Fruit fly (Drosophila melanogaster): ENCODE results near the gene Toll-6.
A peak's percentile ranks its signal among the peaks of the same experiment; 100 is the strongest.

Gene Toll-6

dm6 chr3L:15336277-15336821 lies at the start of gene Toll-6 (continued):
- TF ChIP-seq CG11456 (GFP tag; IDR thresholded peaks at IDR 0.05) = no peak
- TF ChIP-seq CG42726 (GFP tag; IDR thresholded peaks at IDR 0.05; ENCODE audit: partially characterized antibody) = peak; percentile 55
- no peak for TF ChIP-seq Mad (GFP tag; optimal IDR thresholded peaks at IDR 0.05)
- TF ChIP-seq Opbp (GFP tag; IDR thresholded peaks at IDR 0.05; ENCODE audit: partially characterized antibody) = peak; percentile 45; the same call in 2 of the 3 replicates
- no peak for TF ChIP-seq Hand (GFP tag; optimal IDR thresholded peaks at IDR 0.05)
- TF ChIP-seq ranshi (GFP tag; IDR thresholded peaks at IDR 0.05) = no peak
- TF ChIP-seq CG9215 (GFP tag; IDR thresholded peaks at IDR 0.05) = no peak
- TF ChIP-seq vnd (GFP tag; IDR thresholded peaks at IDR 0.05; ENCODE audit: partially characterized antibody) = no peak
- no peak for TF ChIP-seq dan (GFP tag; IDR thresholded peaks at IDR 0.05)
- no peak for TF ChIP-seq klu (GFP tag; IDR thresholded peaks at IDR 0.05)
- no peak for TF ChIP-seq CG8765 (GFP tag; IDR thresholded peaks at IDR 0.05)
- TF ChIP-seq insv (GFP tag; optimal IDR thresholded peaks at IDR 0.05) = no peak
- TF ChIP-seq CG10565 (GFP tag; optimal IDR thresholded peaks at IDR 0.05) = no peak
- TF ChIP-seq dimm (GFP tag; IDR thresholded peaks at IDR 0.05) = no peak
- TF ChIP-seq jumu (GFP tag; optimal IDR thresholded peaks at IDR 0.05) = no peak
- TF ChIP-seq ems (GFP tag; optimal IDR thresholded peaks at IDR 0.05) = no peak
- TF ChIP-seq CG7786 (GFP tag; optimal IDR thresholded peaks at IDR 0.05) = no peak
- peak; percentile 44 for TF ChIP-seq NC2β (GFP tag; optimal IDR thresholded peaks at IDR 0.05)
- TF ChIP-seq Dip3 (GFP tag; optimal IDR thresholded peaks at IDR 0.05) = no peak
- no peak for TF ChIP-seq CG6175 (GFP tag; IDR thresholded peaks at IDR 0.05)
- TF ChIP-seq ci (GFP tag; IDR thresholded peaks at IDR 0.05) = no peak
- no peak for TF ChIP-seq Ets97D (GFP tag; optimal IDR thresholded peaks at IDR 0.05)
- no peak for TF ChIP-seq repo (GFP tag; optimal IDR thresholded peaks at IDR 0.05)
- no peak for TF ChIP-seq luna (GFP tag; optimal IDR thresholded peaks at IDR 0.05)
- no peak for TF ChIP-seq Mes4 (GFP tag; optimal IDR thresholded peaks at IDR 0.05)
- TF ChIP-seq kay (GFP tag; optimal IDR thresholded peaks at IDR 0.05) = no peak
- no peak for TF ChIP-seq grn (GFP tag; optimal IDR thresholded peaks at IDR 0.05)
- TF ChIP-seq CG16815 (GFP tag; optimal IDR thresholded peaks at IDR 0.05) = no peak
- TF ChIP-seq CG1024 (GFP tag; IDR thresholded peaks at IDR 0.05) = no peak
- TF ChIP-seq HLHmδ (GFP tag; optimal IDR thresholded peaks at IDR 0.05) = peak; percentile 38
- TF ChIP-seq CG30403 (GFP tag; optimal IDR thresholded peaks at IDR 0.05) = no peak
- peak; percentile 41 for TF ChIP-seq ewg (GFP tag; optimal IDR thresholded peaks at IDR 0.05)
- TF ChIP-seq gcm2 (GFP tag; optimal IDR thresholded peaks at IDR 0.05) = no peak
- TF ChIP-seq Nf-YB (GFP tag; optimal IDR thresholded peaks at IDR 0.05) = peak; percentile 16
- no peak for TF ChIP-seq CG10274 (GFP tag; optimal IDR thresholded peaks at IDR 0.05)
- TF ChIP-seq CG17328 (GFP tag; IDR thresholded peaks at IDR 0.05) = peak; percentile 26; the same call in 1 of the 2 replicates
- TF ChIP-seq CG1832 (GFP tag; optimal IDR thresholded peaks at IDR 0.05) = no peak
- TF ChIP-seq NFAT (GFP tag; IDR thresholded peaks at IDR 0.05) = no peak
- peak; percentile 22; the same call in 1 of the 2 replicates for TF ChIP-seq Bgb (GFP tag; IDR thresholded peaks at IDR 0.05; ENCODE audit: partially characterized antibody)
- no peak for TF ChIP-seq CG12744 (GFP tag; optimal IDR thresholded peaks at IDR 0.05)
- TF ChIP-seq Poxn (GFP tag; IDR thresholded peaks at IDR 0.05) = no peak
- TF ChIP-seq CG1603 (tag; optimal IDR thresholded peaks at IDR 0.05) = peak; percentile 14
- TF ChIP-seq chinmo (GFP tag; IDR thresholded peaks at IDR 0.05; ENCODE audit: partially characterized antibody) = 0 out of 4 replicates have a peak, but pooled peaks have one; percentile 34
- no peak for TF ChIP-seq hb (GFP tag; IDR thresholded peaks at IDR 0.05; ENCODE audit: partially characterized antibody)
- TF ChIP-seq BtbVII (GFP tag; optimal IDR thresholded peaks at IDR 0.05) = no peak
- TF ChIP-seq Fer1 (GFP tag; optimal IDR thresholded peaks at IDR 0.05) = no peak
- TF ChIP-seq Xbp1 (GFP tag; optimal IDR thresholded peaks at IDR 0.05) = no peak
- no peak for TF ChIP-seq CG4707 (GFP tag; optimal IDR thresholded peaks at IDR 0.05)
- TF ChIP-seq lbe (GFP tag; optimal IDR thresholded peaks at IDR 0.05) = no peak
- peak; percentile 41; the same call in 2 of the 3 replicates for TF ChIP-seq CG6791 (GFP tag; IDR thresholded peaks at IDR 0.05; ENCODE audit: partially characterized antibody)
- no peak for TF ChIP-seq CG4820 (GFP tag; optimal IDR thresholded peaks at IDR 0.05)

Measured in whole organism, embryonic.